Worm (Caenorhabditis elegans) whole organism, L1 larva: ENCODE measurements around the gene vps-37.

Source experiments
- C04F5.9 ChIP-seq: sonication (generic microtip); optimal IDR thresholded peaks from 2 replicates; lab custom pipeline; 2016; ENCODE audit warnings: missing genetic modification characterization, missing compliant biosample characterization
- C16A3.4 ChIP-seq: fragments of 150-350 bp; optimal IDR thresholded peaks from 2 replicates; lab custom pipeline; 2014; ENCODE audit warnings: missing biosample characterization, missing genetic modification characterization
- C34B4.2 ChIP-seq: sonication (generic microtip); optimal IDR thresholded peaks from 2 replicates; lab custom pipeline; 2017; ENCODE audit warnings: mild to moderate bottlenecking, missing genetic modification characterization, missing compliant biosample characterization
- Y116A8C.19 ChIP-seq: sonication (generic microtip); optimal IDR thresholded peaks from 2 replicates; lab custom pipeline; 2016; ENCODE audit warnings: missing compliant biosample characterization, missing genetic modification characterization, borderline replicate concordance
- aha-1 ChIP-seq: fragments of 150-350 bp; optimal IDR thresholded peaks from 2 replicates; lab custom pipeline; 2014; ENCODE audit warnings: missing biosample characterization, missing genetic modification characterization
- alr-1 ChIP-seq: fragments of 200-800 bp; sonication (Bioruptor generic); optimal IDR thresholded peaks from 2 replicates; lab custom pipeline; 2018; ENCODE audit warnings: borderline replicate concordance, mild to moderate bottlenecking, missing genetic modification characterization, missing compliant biosample characterization
- ama-1 ChIP-seq: fragments of 150-350 bp; optimal IDR thresholded peaks from 2 replicates; lab custom pipeline; 2014
- ceh-63 ChIP-seq: fragments of 200-800 bp; sonication (Bioruptor generic); optimal IDR thresholded peaks from 2 replicates; lab custom pipeline; 2018; ENCODE audit warnings: mild to moderate bottlenecking, missing genetic modification characterization, missing compliant biosample characterization
- ceh-8 ChIP-seq: fragments of 200-800 bp; sonication (Bioruptor generic); optimal IDR thresholded peaks from 2 replicates; lab custom pipeline; 2018; ENCODE audit warnings: mild to moderate bottlenecking, missing genetic modification characterization, moderate library complexity, missing compliant biosample characterization
- ceh-82 ChIP-seq, 3 experiments: fragments of 150-350 bp in 1 of 3; sonication (generic microtip) in 2 of 3; optimal IDR thresholded peaks; 2 replicates each; lab custom pipeline; 2014 to 2017; ENCODE audit warnings: missing biosample characterization in 3 of 3, missing genetic modification characterization in 3 of 3
- ces-1 ChIP-seq: fragments of 150-350 bp; optimal IDR thresholded peaks from 2 replicates; lab custom pipeline; 2014; ENCODE audit warnings: missing biosample characterization, missing genetic modification reagents, missing genetic modification characterization
- egl-13 ChIP-seq: sonication (generic microtip); optimal IDR thresholded peaks from 2 replicates; lab custom pipeline; 2016; ENCODE audit warnings: missing genotype, missing genetic modification reagents, missing genetic modification characterization, missing compliant biosample characterization
- ets-5 ChIP-seq: fragments of 200-800 bp; sonication (Bioruptor generic); IDR thresholded peaks from 2 replicates; pipeline ENCODE4 v1.3.6; 2022; ENCODE audit warnings: missing genetic modification characterization, missing compliant biosample characterization
- fkh-10 ChIP-seq: sonication (generic microtip); optimal IDR thresholded peaks from 2 replicates; lab custom pipeline; 2017; ENCODE audit warnings: missing biosample characterization, missing genetic modification reagents, missing genetic modification characterization
- fkh-4 ChIP-seq: sonication (generic microtip); optimal IDR thresholded peaks from 2 replicates; lab custom pipeline; 2016; ENCODE audit warnings: missing compliant biosample characterization, missing genetic modification characterization, borderline replicate concordance
- fos-1 ChIP-seq: fragments of 150-350 bp; optimal IDR thresholded peaks from 2 replicates; lab custom pipeline; 2014; ENCODE audit warnings: missing biosample characterization, missing genetic modification characterization
- grh-1 ChIP-seq: fragments of 200-800 bp; sonication (Bioruptor generic); IDR thresholded peaks from 2 replicates; pipeline ENCODE4 v1.3.6; 2022; ENCODE audit warnings: missing genetic modification reagents, missing genetic modification characterization, missing compliant biosample characterization
- lin-13 ChIP-seq: fragments of 150-350 bp; optimal IDR thresholded peaks from 2 replicates; lab custom pipeline; 2014; ENCODE audit warnings: missing biosample characterization, missing genetic modification reagents, missing genetic modification characterization
- lin-14 ChIP-seq: fragments of 200-800 bp; sonication (Bioruptor generic); optimal IDR thresholded peaks from 2 replicates; lab custom pipeline; 2018; ENCODE audit warnings: mild to moderate bottlenecking, missing genetic modification characterization, moderate library complexity, missing compliant biosample characterization
- lin-35 ChIP-seq, 2 experiments: fragments of 150-350 bp; optimal IDR thresholded peaks; 2 replicates each; lab custom pipeline; 2014; ENCODE audit warnings: missing biosample characterization in 2 of 2, missing genetic modification characterization in 2 of 2, missing genetic modification reagents in 2 of 2
- lin-39 ChIP-seq: fragments of 150-350 bp; optimal IDR thresholded peaks from 2 replicates; lab custom pipeline; 2014; ENCODE audit warnings: missing biosample characterization, missing genetic modification reagents, missing genetic modification characterization
- lir-3 ChIP-seq: sonication (generic microtip); optimal IDR thresholded peaks from 2 replicates; lab custom pipeline; 2016; ENCODE audit warnings: mild to moderate bottlenecking, missing genetic modification characterization, moderate library complexity, missing compliant biosample characterization; ENCODE audit not compliant: poor library complexity
- lsy-2 ChIP-seq, 2 experiments: fragments of 150-350 bp; optimal IDR thresholded peaks; 2 replicates each; lab custom pipeline; 2014; ENCODE audit warnings: missing biosample characterization in 2 of 2, missing genetic modification characterization in 2 of 2
- mab-9 ChIP-seq: fragments of 200-800 bp; sonication (Bioruptor generic); IDR thresholded peaks from 2 replicates; pipeline ENCODE4 v1.3.6; 2022; ENCODE audit warnings: missing genetic modification reagents, missing genetic modification characterization, missing compliant biosample characterization
- mef-2 ChIP-seq: fragments of 150-350 bp; optimal IDR thresholded peaks from 2 replicates; lab custom pipeline; 2014; ENCODE audit warnings: missing biosample characterization, missing genetic modification characterization
- mep-1 ChIP-seq: fragments of 150-350 bp; optimal IDR thresholded peaks from 2 replicates; lab custom pipeline; 2014; ENCODE audit warnings: missing biosample characterization, missing genetic modification characterization
- nhr-12 ChIP-seq: sonication (generic microtip); optimal IDR thresholded peaks from 2 replicates; lab custom pipeline; 2017; ENCODE audit warnings: missing biosample characterization, missing genetic modification characterization
- nhr-19 ChIP-seq: fragments of 200-800 bp; sonication (Bioruptor generic); conservative IDR thresholded peaks from 2 replicates; pipeline ENCODE4 v1.3.6; 2022; ENCODE audit warnings: missing genetic modification characterization, missing compliant biosample characterization
- nhr-20 ChIP-seq: sonication (generic microtip); optimal IDR thresholded peaks from 2 replicates; lab custom pipeline; 2016; ENCODE audit warnings: mild to moderate bottlenecking, missing genetic modification characterization, missing compliant biosample characterization
- nhr-237 ChIP-seq: fragments of 150-350 bp; optimal IDR thresholded peaks from 2 replicates; lab custom pipeline; 2014; ENCODE audit warnings: missing biosample characterization, missing genetic modification characterization
- nhr-28 ChIP-seq: fragments of 150-350 bp; optimal IDR thresholded peaks from 2 replicates; lab custom pipeline; 2014; ENCODE audit warnings: missing biosample characterization, missing genetic modification characterization
- nhr-71 ChIP-seq: sonication (generic microtip); optimal IDR thresholded peaks from 2 replicates; lab custom pipeline; 2016; ENCODE audit warnings: mild to moderate bottlenecking, missing genetic modification characterization, moderate library complexity, missing compliant biosample characterization
- nhr-76 ChIP-seq: sonication (generic microtip); optimal IDR thresholded peaks from 2 replicates; lab custom pipeline; 2017; ENCODE audit warnings: missing biosample characterization, missing genetic modification characterization
- nhr-77 ChIP-seq: fragments of 150-350 bp; optimal IDR thresholded peaks from 2 replicates; lab custom pipeline; 2014; ENCODE audit warnings: missing biosample characterization, missing genetic modification characterization
- nhr-85 ChIP-seq: sonication (generic microtip); peaks from one replicate; lab custom pipeline; 2016; ENCODE audit warnings: missing genetic modification characterization, inconsistent platforms, missing compliant biosample characterization
- pag-3 ChIP-seq: sonication (generic microtip); optimal IDR thresholded peaks from 2 replicates; lab custom pipeline; 2017; ENCODE audit warnings: missing genetic modification characterization, mild to moderate bottlenecking, missing compliant biosample characterization, antibody characterized with exemption, borderline replicate concordance; ENCODE audit not compliant: insufficient read depth
- pax-3 ChIP-seq: fragments of 200-800 bp; sonication (Bioruptor generic); optimal IDR thresholded peaks from 2 replicates; lab custom pipeline; 2018; ENCODE audit warnings: mild to moderate bottlenecking, missing genetic modification characterization, moderate library complexity, missing compliant biosample characterization
- pqm-1 ChIP-seq: sonication (generic microtip); optimal IDR thresholded peaks from 3 replicates; lab custom pipeline; 2017; ENCODE audit warnings: missing biosample characterization, missing genetic modification characterization
- skn-1 ChIP-seq: fragments of 150-350 bp; optimal IDR thresholded peaks from 2 replicates; lab custom pipeline; 2014; ENCODE audit warnings: missing biosample characterization, missing genetic modification characterization
- snpc-4 ChIP-seq: fragments of 150-350 bp; optimal IDR thresholded peaks from 2 replicates; lab custom pipeline; 2014; ENCODE audit warnings: missing biosample characterization, missing genetic modification characterization
- sox-4 ChIP-seq: sonication (generic microtip); optimal IDR thresholded peaks from 2 replicates; lab custom pipeline; 2016; ENCODE audit warnings: missing genetic modification characterization, missing compliant biosample characterization
- sptf-1 ChIP-seq: fragments of 150-350 bp; optimal IDR thresholded peaks from 2 replicates; lab custom pipeline; 2014; ENCODE audit warnings: missing biosample characterization, missing genetic modification characterization
- tlp-1 ChIP-seq: fragments of 150-350 bp; optimal IDR thresholded peaks from 2 replicates; lab custom pipeline; 2014; ENCODE audit warnings: missing biosample characterization, missing genetic modification characterization
- unc-130 ChIP-seq: fragments of 150-350 bp; optimal IDR thresholded peaks from 2 replicates; lab custom pipeline; 2017; ENCODE audit warnings: missing biosample characterization, missing genetic modification characterization, inconsistent platforms
- unc-62 ChIP-seq: fragments of 150-350 bp; optimal IDR thresholded peaks from 2 replicates; lab custom pipeline; 2014; ENCODE audit warnings: missing biosample characterization, missing genetic modification reagents, missing genetic modification characterization
- vab-15 ChIP-seq: sonication (generic microtip); optimal IDR thresholded peaks from 2 replicates; lab custom pipeline; 2017; ENCODE audit warnings: missing genotype, mild to moderate bottlenecking, missing genetic modification characterization, missing compliant biosample characterization
- zag-1 ChIP-seq: fragments of 150-350 bp; optimal IDR thresholded peaks from 2 replicates; lab custom pipeline; 2014; ENCODE audit warnings: missing biosample characterization, missing genetic modification characterization
- zip-4 ChIP-seq: fragments of 200-800 bp; sonication (Bioruptor generic); optimal IDR thresholded peaks from 2 replicates; lab custom pipeline; 2018; ENCODE audit warnings: mild to moderate bottlenecking, missing genetic modification characterization, moderate library complexity, missing compliant biosample characterization
- ztf-4 ChIP-seq: fragments of 150-350 bp; optimal IDR thresholded peaks from 2 replicates; lab custom pipeline; 2014; ENCODE audit warnings: missing biosample characterization, missing genetic modification characterization

vps-37 gene

DNA sequence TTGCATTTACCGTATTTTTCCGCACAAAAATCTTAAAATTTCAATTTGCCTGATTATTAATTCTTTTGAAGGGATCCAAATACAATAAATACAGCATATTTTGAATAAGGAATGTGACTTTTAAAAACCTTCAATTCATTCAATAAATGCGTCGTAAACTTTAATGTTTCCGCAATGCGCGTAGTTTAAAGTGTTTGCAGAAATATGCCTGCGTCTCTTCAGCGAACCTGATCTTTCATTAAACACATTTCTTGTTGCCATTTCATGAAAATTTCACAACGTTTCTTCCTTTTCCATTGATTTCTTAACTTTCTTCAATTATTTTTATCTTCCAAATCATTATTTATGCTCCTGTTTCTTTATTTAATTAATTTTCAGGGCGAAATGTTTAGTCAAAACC lies at the start of gene vps-37 (continued):
- TF ChIP-seq sox-4 (tag; lab: Kevin White, UChicago) (peak; percentile 35), zag-1 (tag; lab: Kevin White, UChicago) (peak; percentile 53), unc-62 (GFP tag; lab: Kevin White, UChicago) (no peak), fkh-4 (no peak), Y116A8C.19 (tag; lab: Kevin White, UChicago) (no peak), nhr-19 (GFP tag; lab: Robert Waterston, UW) (peak; percentile 82), lin-35 (GFP tag; optimal IDR thresholded peaks at IDR 0.05; lab: Kevin White, UChicago) (peak; percentile 88 to 90), lin-14 (GFP tag; lab: Kevin White, UChicago) (peak; percentile 79), sptf-1 (no peak), nhr-20 (tag; lab: Kevin White, UChicago) (peak; percentile 79), ztf-4 (tag; lab: Kevin White, UChicago) (peak; percentile 69), grh-1 (peak; percentile 56; the same call in 1 of the 2 replicates), pag-3 (tag; lab: Kevin White, UChicago) (no peak), nhr-28 (tag; lab: Kevin White, UChicago) (no peak), lsy-2 (tag; optimal IDR thresholded peaks at IDR 0.05; lab: Kevin White, UChicago) (peak; percentile 92 to 94), skn-1 (peak; percentile 57), mef-2 (tag; lab: Kevin White, UChicago) (peak; percentile 47), lir-3 (tag; lab: Kevin White, UChicago) (peak; percentile 54), fkh-10 (GFP tag; lab: Kevin White, UChicago) (no peak), nhr-76 (tag; lab: Kevin White, UChicago) (no peak), ceh-63 (GFP tag; lab: Kevin White, UChicago) (no peak), fos-1 (tag; lab: Kevin White, UChicago) (peak; percentile 73), ets-5 (GFP tag; lab: Robert Waterston, UW) (no peak), tlp-1 (no peak), aha-1 (tag; lab: Kevin White, UChicago) (no peak), C04F5.9 (peak; percentile 37), alr-1 (no peak), nhr-77 (tag; lab: Kevin White, UChicago) (no peak), mab-9 (peak; percentile 68)

ce11 chrV:5548051-5548450 lies 44.4 kb upstream of the vps-37 start, which contains the start of gene ugt-48:
Gene ugt-48, minus strand, starts transcription at chrV:5548062.
- TF ChIP-seq nhr-28 (tag; lab: Kevin White, UChicago) (no peak), snpc-4 (tag; lab: Kevin White, UChicago) (no peak), grh-1 (no peak), nhr-85 (tag; lab: Kevin White, UChicago) (no peak), C16A3.4 (no peak), aha-1 (tag; lab: Kevin White, UChicago) (no peak), ceh-63 (GFP tag; lab: Kevin White, UChicago) (no peak), sptf-1 (no peak), nhr-71 (no peak), ces-1 (no peak), lin-13 (GFP tag; lab: Kevin White, UChicago) (no peak), nhr-77 (tag; lab: Kevin White, UChicago) (no peak), lin-35 (GFP tag; optimal IDR thresholded peaks at IDR 0.05; lab: Kevin White, UChicago) (no peak), unc-130 (tag; lab: Kevin White, UChicago) (no peak), fkh-4 (no peak), ceh-82 (tag; optimal IDR thresholded peaks at IDR 0.05; lab: Kevin White, UChicago) (no peak), unc-62 (GFP tag; lab: Kevin White, UChicago) (no peak), lin-39 (tag; lab: Kevin White, UChicago) (no peak), mep-1 (tag; lab: Kevin White, UChicago) (no peak)

ce11 chrV:5548497-5548896 lies 44.0 kb upstream of the vps-37 start:
- TF ChIP-seq ceh-8 (GFP tag; lab: Kevin White, UChicago) (no peak), nhr-85 (tag; lab: Kevin White, UChicago) (no peak), nhr-71 (no peak), egl-13 (no peak), unc-130 (tag; lab: Kevin White, UChicago) (no peak), nhr-12 (no peak), C34B4.2 (tag; lab: Kevin White, UChicago) (no peak), fos-1 (tag; lab: Kevin White, UChicago) (no peak), pqm-1 (tag; lab: Kevin White, UChicago) (no peak), vab-15 (no peak), C04F5.9 (no peak), pax-3 (no peak), sox-4 (tag; lab: Kevin White, UChicago) (no peak), lin-39 (tag; lab: Kevin White, UChicago) (no peak), ama-1 (lab: Kevin White, UChicago) (no peak), ceh-82 (tag; optimal IDR thresholded peaks at IDR 0.05; lab: Kevin White, UChicago) (no peak), nhr-237 (no peak), alr-1 (no peak), zip-4 (GFP tag; lab: Kevin White, UChicago) (no peak)
- TF ChIP-seq, all 84 proteins: peak for 0
